Fruit fly (Drosophila melanogaster) whole organism, embryonic: ENCODE results near the gene CG5509.

Experiments used
- Atf3 ChIP-seq: fragments of 200-800 bp; sonication (Bioruptor generic); optimal IDR thresholded peaks from 3 replicates; lab custom pipeline; 2016; ENCODE audit warnings: missing biosample characterization, missing genetic modification characterization
- Atf6 ChIP-seq: fragments of 200-800 bp; sonication (Bioruptor generic); IDR thresholded peaks from 2 replicates; pipeline ENCODE4 v1.3.6; 2022; ENCODE audit warnings: missing biosample characterization, missing genetic modification characterization
- CG12391 ChIP-seq: fragments of 200-800 bp; sonication (Bioruptor generic); optimal IDR thresholded peaks from 3 replicates; lab custom pipeline; 2018; ENCODE audit warnings: missing biosample characterization, mild to moderate bottlenecking, missing genetic modification characterization, moderate library complexity
- CG12744 ChIP-seq: fragments of 200-800 bp; sonication (Bioruptor generic); optimal IDR thresholded peaks from 2 replicates; lab custom pipeline; 2016; ENCODE audit warnings: missing biosample characterization, missing genetic modification characterization
- CG13296 ChIP-seq: fragments of 200-800 bp; sonication (Bioruptor generic); optimal IDR thresholded peaks from 3 replicates; lab custom pipeline; 2018; ENCODE audit warnings: missing biosample characterization, mild to moderate bottlenecking, missing genetic modification characterization
- CG15073 ChIP-seq: fragments of 200-800 bp; sonication (Bioruptor generic); optimal IDR thresholded peaks from 2 replicates; lab custom pipeline; 2016; ENCODE audit warnings: missing biosample characterization, missing genetic modification characterization
- CG1603 ChIP-seq: fragments of 200-800 bp; sonication (Bioruptor generic); optimal IDR thresholded peaks from 2 replicates; lab custom pipeline; 2019; ENCODE audit warnings: missing biosample characterization, mild to moderate bottlenecking, missing genetic modification characterization, moderate library complexity
- CG16779 ChIP-seq: fragments of 200-800 bp; sonication (Bioruptor generic); IDR thresholded peaks from 2 replicates; pipeline ENCODE4 v1.3.6; 2022; ENCODE audit warnings: missing biosample characterization, missing genetic modification characterization
- CG16813 ChIP-seq: fragments of 200-800 bp; sonication (Bioruptor generic); IDR thresholded peaks from 3 replicates; pipeline ENCODE4 v1.3.6; 2022; ENCODE audit warnings: missing biosample characterization, missing genetic modification characterization; ENCODE audit not compliant: partially characterized antibody
- CG16863 ChIP-seq: fragments of 200-800 bp; sonication (Bioruptor generic); optimal IDR thresholded peaks from 3 replicates; lab custom pipeline; 2016; ENCODE audit warnings: missing biosample characterization, missing genetic modification characterization
- CG17802 ChIP-seq: fragments of 200-800 bp; sonication (Bioruptor generic); optimal IDR thresholded peaks from 2 replicates; lab custom pipeline; 2018; ENCODE audit warnings: missing biosample characterization, mild to moderate bottlenecking, missing genetic modification characterization, moderate library complexity
- CG2712 ChIP-seq: fragments of 200-800 bp; optimal IDR thresholded peaks from 3 replicates; lab custom pipeline; 2019; ENCODE audit warnings: missing biosample characterization, mild to moderate bottlenecking, missing genetic modification characterization, moderate library complexity
- CG33213 ChIP-seq: fragments of 200-800 bp; sonication (Bioruptor generic); optimal IDR thresholded peaks from 3 replicates; lab custom pipeline; 2016; ENCODE audit warnings: missing biosample characterization, missing genetic modification characterization
- CG4424 ChIP-seq: fragments of 200-800 bp; sonication (Bioruptor generic); optimal IDR thresholded peaks from 3 replicates; lab custom pipeline; 2016; ENCODE audit warnings: missing biosample characterization, missing genetic modification characterization
- CG6854 ChIP-seq: fragments of 200-800 bp; sonication (Bioruptor generic); optimal IDR thresholded peaks from 3 replicates; lab custom pipeline; 2017; ENCODE audit warnings: missing biosample characterization, mild to moderate bottlenecking, missing genetic modification characterization
- CG7839 ChIP-seq: fragments of 200-800 bp; sonication (Bioruptor generic); optimal IDR thresholded peaks from 3 replicates; lab custom pipeline; 2018; ENCODE audit warnings: missing biosample characterization, mild to moderate bottlenecking, missing genetic modification characterization, moderate library complexity
- CG9437 ChIP-seq: fragments of 200-800 bp; sonication (Bioruptor generic); optimal IDR thresholded peaks from 2 replicates; lab custom pipeline; 2018; ENCODE audit warnings: missing biosample characterization, mild to moderate bottlenecking, missing genetic modification characterization
- CHES-1-like ChIP-seq: fragments of 200-800 bp; sonication (Bioruptor generic); optimal IDR thresholded peaks from 2 replicates; lab custom pipeline; 2016; ENCODE audit warnings: missing biosample characterization, missing genetic modification characterization
- HLH3B ChIP-seq: fragments of 200-800 bp; sonication (Bioruptor generic); IDR thresholded peaks from 2 replicates; pipeline ENCODE4 v1.3.6; 2022; ENCODE audit warnings: missing biosample characterization, missing genetic modification characterization
- Max ChIP-seq: fragments of 200-800 bp; sonication (Bioruptor generic); optimal IDR thresholded peaks from 2 replicates; lab custom pipeline; 2016; ENCODE audit warnings: missing biosample characterization, mild to moderate bottlenecking, missing genetic modification characterization
- Meics ChIP-seq: fragments of 200-800 bp; sonication (Bioruptor generic); optimal IDR thresholded peaks from 2 replicates; lab custom pipeline; 2017; ENCODE audit warnings: missing biosample characterization, mild to moderate bottlenecking, missing genetic modification characterization
- Rfx ChIP-seq: fragments of 200-800 bp; sonication (Bioruptor generic); IDR thresholded peaks from 2 replicates; pipeline ENCODE4 v1.3.6; 2022; ENCODE audit warnings: missing biosample characterization, missing genetic modification characterization
- Sox102F ChIP-seq: fragments of 200-800 bp; sonication (Bioruptor generic); optimal IDR thresholded peaks from 2 replicates; lab custom pipeline; 2018; ENCODE audit warnings: missing biosample characterization, mild to moderate bottlenecking, missing genetic modification characterization, moderate library complexity
- Ssrp ChIP-seq: fragments of 200-800 bp; sonication (Bioruptor generic); optimal IDR thresholded peaks from 2 replicates; lab custom pipeline; 2018; ENCODE audit warnings: missing biosample characterization, mild to moderate bottlenecking, missing genetic modification characterization, moderate library complexity
- br ChIP-seq: fragments of >200 bp; optimal IDR thresholded peaks from 2 replicates; lab custom pipeline; 2017
- bsh ChIP-seq, 2 experiments: fragments of 200-800 bp; sonication (Bioruptor generic); optimal IDR thresholded peaks; 2 replicates each; lab custom pipeline; 2017 to 2018; ENCODE audit warnings: mild to moderate bottlenecking in 2 of 2, missing biosample characterization in 2 of 2, missing genetic modification characterization in 2 of 2, moderate library complexity in 1 of 2
- btn ChIP-seq: fragments of 200-800 bp; sonication (Bioruptor generic); optimal IDR thresholded peaks from 2 replicates; lab custom pipeline; 2016; ENCODE audit warnings: missing biosample characterization, missing genetic modification characterization
- cato ChIP-seq: fragments of 200-800 bp; sonication (Bioruptor generic); optimal IDR thresholded peaks from 2 replicates; lab custom pipeline; 2016; ENCODE audit warnings: missing biosample characterization, missing genetic modification characterization, borderline replicate concordance
- esg ChIP-seq: fragments of 200-800 bp; sonication (Bioruptor generic); conservative IDR thresholded peaks from 2 replicates; pipeline ENCODE4 v1.3.6; 2022; ENCODE audit warnings: missing biosample characterization, missing genetic modification characterization
- ftz-f1 ChIP-seq: fragments of 200-800 bp; sonication (Bioruptor generic); optimal IDR thresholded peaks from 2 replicates; lab custom pipeline; 2016; ENCODE audit warnings: missing biosample characterization, missing genetic modification characterization
- hkb ChIP-seq, 2 experiments: fragments of 200-800 bp in 1 of 2; fragments of >200 bp in 1 of 2; sonication (Bioruptor generic) in 1 of 2; IDR thresholded peaks in 1 of 2; optimal IDR thresholded peaks in 1 of 2; 2 replicates each; pipeline versions ENCODE4 v1.3.6 to Lab custom; 2017 to 2022; ENCODE audit warnings: missing biosample characterization in 1 of 2, missing genetic modification characterization in 1 of 2
- jigr1 ChIP-seq: fragments of 200-800 bp; sonication (Bioruptor generic); IDR thresholded peaks from 3 replicates; pipeline ENCODE4 v1.3.6; 2022; ENCODE audit warnings: missing biosample characterization, missing genetic modification characterization
- knrl ChIP-seq: fragments of 200-800 bp; sonication (Bioruptor generic); IDR thresholded peaks from 3 replicates; pipeline ENCODE4 v1.3.6; 2022; ENCODE audit warnings: missing biosample characterization, missing genetic modification characterization; ENCODE audit not compliant: partially characterized antibody
- lov ChIP-seq, 2 experiments: fragments of 200-800 bp in 1 of 2; fragments of >200 bp in 1 of 2; sonication (Bioruptor generic) in 1 of 2; IDR thresholded peaks in 1 of 2; optimal IDR thresholded peaks in 1 of 2; 2 replicates in 1 of 2; 3 replicates in 1 of 2; pipeline versions ENCODE4 v1.3.6 to Lab custom; 2017 to 2022; ENCODE audit warnings: missing biosample characterization in 1 of 2, missing genetic modification characterization in 1 of 2
- nerfin-2 ChIP-seq: fragments of 200-800 bp; sonication (Bioruptor generic); IDR thresholded peaks from 2 replicates; pipeline ENCODE4 v1.3.6; 2022; ENCODE audit warnings: missing biosample characterization, missing genetic modification characterization; ENCODE audit not compliant: partially characterized antibody
- oc ChIP-seq: fragments of 200-800 bp; sonication (Bioruptor generic); optimal IDR thresholded peaks from 2 replicates; lab custom pipeline; 2018; ENCODE audit warnings: missing biosample characterization, mild to moderate bottlenecking, missing genetic modification characterization, moderate library complexity
- odd ChIP-seq: fragments of 200-800 bp; sonication (Bioruptor generic); optimal IDR thresholded peaks from 2 replicates; lab custom pipeline; 2017; ENCODE audit warnings: missing biosample characterization, mild to moderate bottlenecking, missing genetic modification characterization
- onecut ChIP-seq: fragments of 200-800 bp; sonication (Bioruptor generic); IDR thresholded peaks from 2 replicates; pipeline ENCODE4 v1.3.6; 2022; ENCODE audit warnings: missing biosample characterization, missing genetic modification characterization
- pho ChIP-seq: fragments of 200-800 bp; sonication (Bioruptor generic); optimal IDR thresholded peaks from 2 replicates; lab custom pipeline; 2016; ENCODE audit warnings: missing biosample characterization, missing genetic modification characterization
- phol ChIP-seq: fragments of 200-800 bp; sonication (Bioruptor generic); optimal IDR thresholded peaks from 3 replicates; lab custom pipeline; 2018; ENCODE audit warnings: missing biosample characterization, mild to moderate bottlenecking, missing genetic modification characterization, moderate library complexity
- pita ChIP-seq: fragments of 200-800 bp; sonication (Bioruptor generic); optimal IDR thresholded peaks from 2 replicates; lab custom pipeline; 2017; ENCODE audit warnings: missing biosample characterization, mild to moderate bottlenecking, missing genetic modification characterization
- pum ChIP-seq: fragments of 200-800 bp; sonication (Bioruptor generic); optimal IDR thresholded peaks from 2 replicates; lab custom pipeline; 2016; ENCODE audit warnings: missing biosample characterization, missing genetic modification characterization
- ranshi ChIP-seq: fragments of 200-800 bp; sonication (Bioruptor generic); IDR thresholded peaks from 2 replicates; pipeline ENCODE4 v1.3.6; 2022; ENCODE audit warnings: missing biosample characterization, missing genetic modification characterization
- sens ChIP-seq: fragments of 200-800 bp; sonication (Bioruptor generic); peaks from one replicate; lab custom pipeline; 2016; ENCODE audit warnings: missing biosample characterization, missing genetic modification characterization
- slp2 ChIP-seq: fragments of 200-800 bp; sonication (Bioruptor generic); optimal IDR thresholded peaks from 2 replicates; lab custom pipeline; 2016; ENCODE audit warnings: missing biosample characterization, missing genetic modification characterization
- tin ChIP-seq: fragments of 200-800 bp; sonication (Bioruptor generic); optimal IDR thresholded peaks from 3 replicates; lab custom pipeline; 2016; ENCODE audit warnings: missing biosample characterization, missing genetic modification characterization
- trh ChIP-seq: fragments of 200-800 bp; sonication (Bioruptor generic); optimal IDR thresholded peaks from 2 replicates; lab custom pipeline; 2016; ENCODE audit warnings: missing biosample characterization, missing genetic modification characterization
- unpg ChIP-seq: fragments of 200-800 bp; sonication (Bioruptor generic); optimal IDR thresholded peaks from 3 replicates; lab custom pipeline; 2018; ENCODE audit warnings: missing biosample characterization, mild to moderate bottlenecking, missing genetic modification characterization, moderate library complexity
- vvl ChIP-seq: fragments of 200-800 bp; sonication (Bioruptor generic); IDR thresholded peaks from 2 replicates; pipeline ENCODE4 v1.3.6; 2022; ENCODE audit warnings: missing biosample characterization, missing genetic modification characterization
- yki ChIP-seq: fragments of >200 bp; optimal IDR thresholded peaks from 3 replicates; lab custom pipeline; 2018

The CG5509 gene

DNA sequence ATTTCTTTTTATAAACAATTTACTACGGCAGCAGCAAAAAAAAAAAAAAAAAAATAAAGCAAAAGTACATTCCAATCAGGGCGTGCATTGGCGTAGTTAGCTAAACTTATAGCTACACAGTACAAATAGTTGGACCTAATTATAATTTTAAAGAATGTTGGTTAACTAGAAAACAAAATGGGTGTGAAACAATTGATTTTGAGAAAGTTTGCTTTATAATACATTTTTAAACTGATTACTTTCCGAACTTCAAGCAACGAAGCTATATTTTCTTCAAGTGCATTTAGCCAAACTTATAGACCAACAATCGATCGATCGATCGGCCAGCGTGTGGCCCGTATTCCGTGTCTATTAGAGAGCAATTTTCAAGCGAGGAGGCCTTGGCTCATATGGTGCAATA is 888 bp upstream of the CG5509 start (continued):
- TF ChIP-seq ranshi (GFP tag; lab: Robert Waterston, UW) (peak; percentile 50; the same call in 1 of the 2 replicates), jigr1 (GFP tag; lab: Robert Waterston, UW) (no peak), Ssrp (tag; lab: Kevin White, UChicago) (peak; percentile 4), Meics (GFP tag; lab: Kevin White, UChicago) (peak; percentile 12), ftz-f1 (GFP tag; lab: Kevin White, UChicago) (no peak), odd (peak; percentile 6), CG16863 (GFP tag; lab: Kevin White, UChicago) (peak; percentile 25), lov (optimal IDR thresholded peaks at IDR 0.05; lab: Kevin White, UChicago) (no peak), lov (GFP tag; IDR thresholded peaks at IDR 0.05; lab: Robert Waterston, UW) (no peak), CG6854 (GFP tag; lab: Kevin White, UChicago) (no peak), esg (GFP tag; lab: Robert Waterston, UW) (peak; percentile 39; the same call in 1 of the 2 replicates), CG16779 (no peak), cato (GFP tag; lab: Kevin White, UChicago) (peak; percentile 16), unpg (GFP tag; lab: Kevin White, UChicago) (peak; percentile 52), CG2712 (tag; lab: Kevin White, UChicago) (peak; percentile 29), Atf6 (peak; percentile 39; the same call in 1 of the 2 replicates), nerfin-2 (no peak), CG12744 (GFP tag; lab: Kevin White, UChicago) (peak; percentile 4), knrl (GFP tag; lab: Robert Waterston, UW) (no peak), oc (tag; lab: Kevin White, UChicago) (no peak), CG12391 (tag; lab: Kevin White, UChicago) (peak; percentile 29), CG1603 (tag; lab: Kevin White, UChicago) (peak; percentile 51), CG4424 (GFP tag; lab: Kevin White, UChicago) (peak; percentile 41), CG9437 (peak; percentile 5), vvl (GFP tag; lab: Robert Waterston, UW) (peak; percentile 26; the same call in 1 of the 2 replicates), phol (tag; lab: Kevin White, UChicago) (peak; percentile 47), onecut (GFP tag; lab: Robert Waterston, UW) (peak; percentile 48), slp2 (GFP tag; lab: Kevin White, UChicago) (peak; percentile 24), CHES-1-like (no peak), CG13296 (GFP tag; lab: Kevin White, UChicago) (peak; percentile 12), hkb (optimal IDR thresholded peaks at IDR 0.05; lab: Kevin White, UChicago) (no peak), hkb (GFP tag; IDR thresholded peaks at IDR 0.05; lab: Robert Waterston, UW) (peak; percentile 62), CG16813 (GFP tag; lab: Robert Waterston, UW) (no peak), tin (GFP tag; lab: Kevin White, UChicago) (peak; percentile 19), br (lab: Kevin White, UChicago) (no peak), yki (no peak), trh (GFP tag; lab: Kevin White, UChicago) (no peak), pho (GFP tag; lab: Kevin White, UChicago) (no peak), bsh (GFP tag; optimal IDR thresholded peaks at IDR 0.05; lab: Kevin White, UChicago) (peak in 1 of 2 experiments; percentile 38), HLH3B (GFP tag; lab: Robert Waterston, UW) (peak; percentile 42; the same call in 1 of the 2 replicates), Atf3 (no peak), btn (GFP tag; lab: Kevin White, UChicago) (no peak), pum (GFP tag; lab: Kevin White, UChicago) (peak; percentile 17), pita (no peak), Max (GFP tag; lab: Kevin White, UChicago) (no peak), CG15073 (GFP tag; lab: Kevin White, UChicago) (no peak), CG33213 (GFP tag; lab: Kevin White, UChicago) (no peak), Rfx (GFP tag; lab: Robert Waterston, UW) (peak; percentile 23; the same call in 1 of the 2 replicates), CG7839 (tag; lab: Kevin White, UChicago) (peak; percentile 58), sens (GFP tag; lab: Kevin White, UChicago) (peak; percentile 77), Sox102F (GFP tag; lab: Kevin White, UChicago) (peak; percentile 73), CG17802 (tag; lab: Kevin White, UChicago) (no peak)
